Worm (Caenorhabditis elegans): Measurements from ENCODE around the gene hpo-40.
A peak's percentile ranks its signal among the peaks of the same experiment; 100 is the strongest.

DNA sequence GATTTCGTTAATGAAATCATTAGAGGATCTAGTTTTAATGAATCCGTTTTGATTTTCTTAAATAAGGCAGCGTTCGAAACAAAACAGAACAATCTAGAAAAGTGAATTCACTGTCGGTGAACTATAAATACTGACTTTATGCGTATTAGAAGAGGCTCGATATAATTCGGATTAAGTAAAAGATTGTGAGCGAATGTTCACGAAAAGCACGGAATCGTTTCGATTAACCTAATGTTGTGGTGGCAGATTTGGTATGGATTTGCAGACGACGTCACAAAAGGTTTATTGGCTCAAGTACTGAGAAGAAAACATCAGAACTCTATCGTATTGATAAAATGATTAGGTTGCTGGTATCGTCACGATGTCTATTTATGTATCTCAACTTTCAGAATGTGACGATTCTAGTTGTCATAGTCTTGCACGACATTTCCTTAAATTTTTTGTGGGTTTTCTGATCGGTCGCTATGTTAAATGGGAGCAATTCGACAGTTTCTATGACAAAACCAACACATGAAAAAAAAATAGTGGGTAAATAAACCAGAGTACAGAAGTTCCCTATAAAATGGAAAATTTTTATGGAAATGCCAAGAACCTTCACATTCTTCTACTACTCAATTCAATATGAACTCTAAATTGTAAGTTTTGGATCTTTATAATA, 16.6 kb downstream of the hpo-40 start, which contains the start of the genes pyt-1 and fipr-7:
- TF ChIP-seq dsc-1 (tag; optimal IDR thresholded peaks at IDR 0.05): peak; percentile 61
- no peak for TF ChIP-seq dpl-1 (GFP tag; optimal IDR thresholded peaks at IDR 0.05)
- TF ChIP-seq tbx-2 (tag; optimal IDR thresholded peaks at IDR 0.05): no peak
- TF ChIP-seq mep-1 (tag; optimal IDR thresholded peaks at IDR 0.05): no peak
- no peak for TF ChIP-seq elt-3 (tag; optimal IDR thresholded peaks at IDR 0.05)
- no peak for TF ChIP-seq mdl-1 (tag; optimal IDR thresholded peaks at IDR 0.05)
